Fruit fly (Drosophila melanogaster) whole organism, embryonic: ENCODE results near the gene Cpr66Cb.

Experiments used
- Abd-B ChIP-seq: fragments of 200-800 bp; sonication (Bioruptor generic); optimal IDR thresholded peaks from 2 replicates; lab custom pipeline; 2018; ENCODE audit warnings: missing biosample characterization, mild to moderate bottlenecking, missing genetic modification characterization, moderate library complexity
- Antp ChIP-seq: fragments of 200-800 bp; sonication (Bioruptor generic); optimal IDR thresholded peaks from 3 replicates; lab custom pipeline; 2016; ENCODE audit warnings: missing biosample characterization, missing genetic modification characterization
- BtbVII ChIP-seq: fragments of 200-800 bp; sonication (Bioruptor generic); optimal IDR thresholded peaks from 3 replicates; lab custom pipeline; 2017; ENCODE audit warnings: missing biosample characterization, mild to moderate bottlenecking, missing genetic modification characterization
- Bteb2 ChIP-seq: fragments of 200-800 bp; sonication (Bioruptor generic); optimal IDR thresholded peaks from 2 replicates; lab custom pipeline; 2016; ENCODE audit warnings: missing biosample characterization, missing genetic modification characterization
- CG10979 ChIP-seq: fragments of 200-800 bp; sonication (Bioruptor generic); optimal IDR thresholded peaks from 2 replicates; lab custom pipeline; 2018; ENCODE audit warnings: missing biosample characterization, mild to moderate bottlenecking, missing genetic modification characterization, moderate library complexity
- CG11560 ChIP-seq: fragments of 200-800 bp; sonication (Bioruptor generic); IDR thresholded peaks from 3 replicates; pipeline ENCODE4 v1.3.6; 2022; ENCODE audit warnings: missing biosample characterization, missing genetic modification characterization
- CG11723 ChIP-seq: fragments of 200-800 bp; sonication (Bioruptor generic); optimal IDR thresholded peaks from 2 replicates; lab custom pipeline; 2017; ENCODE audit warnings: missing biosample characterization, mild to moderate bottlenecking, missing genetic modification characterization
- CG13894 ChIP-seq: fragments of 200-800 bp; sonication (Bioruptor generic); optimal IDR thresholded peaks from 3 replicates; lab custom pipeline; 2018; ENCODE audit warnings: missing biosample characterization, mild to moderate bottlenecking, missing genetic modification characterization, moderate library complexity
- CG14014 ChIP-seq: fragments of 200-800 bp; sonication (Bioruptor generic); IDR thresholded peaks from 2 replicates; pipeline ENCODE4 v1.3.6; 2022; ENCODE audit warnings: missing biosample characterization, missing genetic modification characterization
- CG14441 ChIP-seq: fragments of 200-800 bp; sonication (Bioruptor generic); IDR thresholded peaks from 2 replicates; pipeline ENCODE4 v1.3.6; 2022; ENCODE audit warnings: missing biosample characterization, missing genetic modification characterization
- CG15479 ChIP-seq: fragments of 200-800 bp; sonication (Bioruptor generic); optimal IDR thresholded peaks from 3 replicates; lab custom pipeline; 2019; ENCODE audit warnings: missing biosample characterization, mild to moderate bottlenecking, missing genetic modification characterization, moderate library complexity
- CG15601 ChIP-seq: fragments of 200-800 bp; sonication (Bioruptor generic); optimal IDR thresholded peaks from 3 replicates; lab custom pipeline; 2019; ENCODE audit warnings: missing biosample characterization, mild to moderate bottlenecking, missing genetic modification characterization, moderate library complexity
- CG18599 ChIP-seq: fragments of 200-800 bp; sonication (Bioruptor generic); optimal IDR thresholded peaks from 3 replicates; lab custom pipeline; 2017; ENCODE audit warnings: missing biosample characterization, missing genetic modification characterization, mild to moderate bottlenecking, moderate library complexity, missing genetic modification reagents
- CG18619 ChIP-seq: fragments of 200-800 bp; sonication (Bioruptor generic); optimal IDR thresholded peaks from 3 replicates; lab custom pipeline; 2017; ENCODE audit warnings: missing biosample characterization, mild to moderate bottlenecking, missing genetic modification characterization
- CG2199 ChIP-seq: fragments of 200-800 bp; sonication (Bioruptor generic); IDR thresholded peaks from 3 replicates; pipeline ENCODE4 v1.3.6; 2022; ENCODE audit warnings: missing biosample characterization, missing genetic modification characterization
- CG33213 ChIP-seq: fragments of 200-800 bp; sonication (Bioruptor generic); optimal IDR thresholded peaks from 3 replicates; lab custom pipeline; 2016; ENCODE audit warnings: missing biosample characterization, missing genetic modification characterization
- CG3847 ChIP-seq: fragments of 200-800 bp; sonication (Bioruptor generic); IDR thresholded peaks from 2 replicates; pipeline ENCODE4 v1.3.6; 2022; ENCODE audit warnings: missing biosample characterization, missing genetic modification characterization
- CG4617 ChIP-seq: fragments of 200-800 bp; sonication (Bioruptor generic); optimal IDR thresholded peaks from 3 replicates; lab custom pipeline; 2016; ENCODE audit warnings: missing biosample characterization, missing genetic modification characterization, borderline replicate concordance
- CG6272 ChIP-seq: fragments of 200-800 bp; sonication (Bioruptor generic); IDR thresholded peaks from 2 replicates; pipeline ENCODE4 v1.3.6; 2022; ENCODE audit warnings: missing biosample characterization, missing genetic modification characterization
- CG7556 ChIP-seq: fragments of 200-800 bp; sonication (Bioruptor generic); optimal IDR thresholded peaks from 2 replicates; lab custom pipeline; 2017; ENCODE audit warnings: missing biosample characterization, mild to moderate bottlenecking, missing genetic modification characterization
- CG8388 ChIP-seq: fragments of 200-800 bp; sonication (Bioruptor generic); optimal IDR thresholded peaks from 2 replicates; lab custom pipeline; 2019; ENCODE audit warnings: missing biosample characterization, mild to moderate bottlenecking, missing genetic modification characterization, moderate library complexity
- CG8765 ChIP-seq: fragments of 200-800 bp; sonication (Bioruptor generic); IDR thresholded peaks from 2 replicates; pipeline ENCODE4 v1.3.6; 2022; ENCODE audit warnings: missing biosample characterization, missing genetic modification characterization
- CG9817 ChIP-seq: fragments of 200-800 bp; sonication (Bioruptor generic); optimal IDR thresholded peaks from 2 replicates; lab custom pipeline; 2018; ENCODE audit warnings: missing biosample characterization, mild to moderate bottlenecking, missing genetic modification characterization, moderate library complexity
- CTCF ChIP-seq: fragments of 200-800 bp; sonication (Bioruptor generic); optimal IDR thresholded peaks from 2 replicates; lab custom pipeline; 2017; ENCODE audit warnings: missing biosample characterization, mild to moderate bottlenecking, missing genetic modification characterization, moderate library complexity
- CoRest ChIP-seq: fragments of 200-800 bp; sonication (Bioruptor generic); optimal IDR thresholded peaks from 3 replicates; lab custom pipeline; 2018; ENCODE audit warnings: missing biosample characterization, mild to moderate bottlenecking, missing genetic modification characterization, moderate library complexity
- D ChIP-seq, 2 experiments: fragments of 200-800 bp in 1 of 2; fragments of >200 bp in 1 of 2; sonication (Bioruptor generic) in 1 of 2; optimal IDR thresholded peaks; 2 replicates in 1 of 2; 3 replicates in 1 of 2; lab custom pipeline; 2017; ENCODE audit warnings: mild to moderate bottlenecking in 1 of 2, missing biosample characterization in 1 of 2, missing genetic modification characterization in 1 of 2, missing genetic modification reagents in 1 of 2
- Dad ChIP-seq: fragments of 200-800 bp; sonication (Bioruptor generic); optimal IDR thresholded peaks from 3 replicates; lab custom pipeline; 2016; ENCODE audit warnings: missing biosample characterization, missing genetic modification characterization
- Hsf ChIP-seq: fragments of 200-800 bp; sonication (Bioruptor generic); optimal IDR thresholded peaks from 3 replicates; lab custom pipeline; 2016; ENCODE audit warnings: missing biosample characterization, missing genetic modification characterization
- Lhr ChIP-seq: fragments of 200-800 bp; sonication (Bioruptor generic); optimal IDR thresholded peaks from 3 replicates; lab custom pipeline; 2017; ENCODE audit warnings: mild to moderate bottlenecking, missing biosample characterization, missing genetic modification reagents, missing genetic modification characterization
- MTF-1 ChIP-seq: fragments of 200-800 bp; sonication (Bioruptor generic); optimal IDR thresholded peaks from 2 replicates; lab custom pipeline; 2018; ENCODE audit warnings: missing biosample characterization, mild to moderate bottlenecking, missing genetic modification characterization, borderline replicate concordance
- Med ChIP-seq: fragments of 200-800 bp; sonication (Bioruptor generic); peaks from one replicate; lab custom pipeline; 2016; ENCODE audit warnings: missing biosample characterization, missing genetic modification characterization, mild to moderate bottlenecking, inconsistent platforms, moderate library complexity
- Oli ChIP-seq: fragments of 200-800 bp; sonication (Bioruptor generic); optimal IDR thresholded peaks from 2 replicates; lab custom pipeline; 2018; ENCODE audit warnings: missing biosample characterization, mild to moderate bottlenecking, missing genetic modification characterization, moderate library complexity
- Rfx ChIP-seq: fragments of 200-800 bp; sonication (Bioruptor generic); IDR thresholded peaks from 2 replicates; pipeline ENCODE4 v1.3.6; 2022; ENCODE audit warnings: missing biosample characterization, missing genetic modification characterization
- Rx ChIP-seq: fragments of 200-800 bp; sonication (Bioruptor generic); IDR thresholded peaks from 2 replicates; pipeline ENCODE4 v1.3.6; 2022; ENCODE audit warnings: missing biosample characterization, missing genetic modification characterization
- Scr ChIP-seq: fragments of 200-800 bp; sonication (Bioruptor generic); IDR thresholded peaks from 2 replicates; pipeline ENCODE4 v1.3.6; 2022; ENCODE audit warnings: missing biosample characterization, missing genetic modification characterization; ENCODE audit not compliant: partially characterized antibody
- Taf1 ChIP-seq: fragments of 200-800 bp; sonication (Bioruptor generic); IDR thresholded peaks from 2 replicates; pipeline ENCODE4 v1.3.6; 2022; ENCODE audit warnings: missing biosample characterization, missing genetic modification characterization
- Tbp ChIP-seq: fragments of >200 bp; optimal IDR thresholded peaks from 2 replicates; lab custom pipeline; 2018; ENCODE audit warnings: missing biosample characterization, missing genetic modification characterization
- bcd ChIP-seq: fragments of 200-800 bp; sonication (Bioruptor generic); optimal IDR thresholded peaks from 2 replicates; lab custom pipeline; 2017; ENCODE audit warnings: missing biosample characterization, mild to moderate bottlenecking, missing genetic modification characterization
- bigmax ChIP-seq: fragments of 200-800 bp; sonication (Bioruptor generic); optimal IDR thresholded peaks from 2 replicates; lab custom pipeline; 2018; ENCODE audit warnings: missing biosample characterization, mild to moderate bottlenecking, missing genetic modification characterization
- bsh ChIP-seq, 2 experiments: fragments of 200-800 bp; sonication (Bioruptor generic); optimal IDR thresholded peaks; 2 replicates each; lab custom pipeline; 2017 to 2018; ENCODE audit warnings: mild to moderate bottlenecking in 2 of 2, missing biosample characterization in 2 of 2, missing genetic modification characterization in 2 of 2, moderate library complexity in 1 of 2
- cad ChIP-seq: fragments of >200 bp; optimal IDR thresholded peaks from 2 replicates; lab custom pipeline; 2017; ENCODE audit warnings: missing biosample characterization, missing genetic modification characterization
- dmrt11E ChIP-seq: fragments of 200-800 bp; sonication (Bioruptor generic); optimal IDR thresholded peaks from 3 replicates; lab custom pipeline; 2018; ENCODE audit warnings: missing biosample characterization, mild to moderate bottlenecking, missing genetic modification characterization, moderate library complexity
- ewg ChIP-seq: fragments of 200-800 bp; sonication (Bioruptor generic); optimal IDR thresholded peaks from 3 replicates; lab custom pipeline; 2017; ENCODE audit warnings: mild to moderate bottlenecking, missing biosample characterization, missing genetic modification reagents, missing genetic modification characterization
- gem ChIP-seq: fragments of 200-800 bp; sonication (Bioruptor generic); optimal IDR thresholded peaks from 2 replicates; lab custom pipeline; 2019; ENCODE audit warnings: missing biosample characterization, mild to moderate bottlenecking, missing genetic modification characterization, moderate library complexity
- kni ChIP-seq: fragments of 200-800 bp; sonication (Bioruptor generic); optimal IDR thresholded peaks from 3 replicates; lab custom pipeline; 2017; ENCODE audit warnings: mild to moderate bottlenecking, missing biosample characterization, missing genetic modification reagents, missing genetic modification characterization
- nerfin-2 ChIP-seq: fragments of 200-800 bp; sonication (Bioruptor generic); IDR thresholded peaks from 2 replicates; pipeline ENCODE4 v1.3.6; 2022; ENCODE audit warnings: missing biosample characterization, missing genetic modification characterization; ENCODE audit not compliant: partially characterized antibody
- ro ChIP-seq: fragments of 200-800 bp; sonication (Bioruptor generic); IDR thresholded peaks from 2 replicates; pipeline ENCODE4 v1.3.6; 2022; ENCODE audit warnings: missing biosample characterization, missing genetic modification characterization
- seq ChIP-seq: fragments of 200-800 bp; sonication (Bioruptor generic); IDR thresholded peaks from 2 replicates; pipeline ENCODE4 v1.3.6; 2022; ENCODE audit warnings: missing biosample characterization, missing genetic modification characterization
- sr ChIP-seq: fragments of 200-800 bp; sonication (Bioruptor generic); IDR thresholded peaks from 3 replicates; pipeline ENCODE4 v1.3.6; 2022; ENCODE audit warnings: missing biosample characterization, missing genetic modification characterization
- trh ChIP-seq: fragments of 200-800 bp; sonication (Bioruptor generic); optimal IDR thresholded peaks from 2 replicates; lab custom pipeline; 2016; ENCODE audit warnings: missing biosample characterization, missing genetic modification characterization
- twi ChIP-seq: fragments of 200-800 bp; optimal IDR thresholded peaks from 2 replicates; lab custom pipeline; 2019; ENCODE audit warnings: missing biosample characterization, mild to moderate bottlenecking, missing genetic modification characterization, moderate library complexity

Gene Cpr66Cb

DNA sequence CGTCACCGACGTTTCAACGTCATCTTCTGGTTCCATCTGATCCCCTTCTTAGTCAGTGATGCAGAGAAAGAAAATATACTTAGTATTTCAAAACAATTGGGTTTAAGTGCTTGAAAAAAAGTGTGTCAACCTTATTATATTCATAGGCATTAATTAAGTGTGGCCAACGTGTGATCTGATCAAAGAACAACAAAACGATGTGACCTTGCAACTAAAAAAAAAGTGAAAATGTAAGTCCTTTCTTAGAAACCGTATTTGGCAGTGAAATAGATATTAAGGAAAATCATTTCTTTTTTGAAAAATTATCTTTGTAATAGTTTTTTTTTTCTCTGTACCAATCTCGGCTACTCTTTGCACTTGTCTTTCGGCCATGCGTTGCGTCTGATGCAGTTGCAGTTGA, 48.6 kb downstream of the Cpr66Cb start:
- no peak for TF ChIP-seq nerfin-2 (GFP tag; lab: Robert Waterston, UW)
- TF ChIP-seq CG6272 (GFP tag; lab: Robert Waterston, UW) = no peak
- TF ChIP-seq Abd-B = no peak
- TF ChIP-seq CTCF (GFP tag; lab: Kevin White, UChicago) = no peak
- TF ChIP-seq Antp (GFP tag; lab: Kevin White, UChicago) = no peak
- TF ChIP-seq CG18619 (GFP tag; lab: Kevin White, UChicago) = no peak
- no peak for TF ChIP-seq Med (GFP tag; lab: Kevin White, UChicago)
- peak in 1 of 2 experiments; percentile 61 for TF ChIP-seq bsh (GFP tag; optimal IDR thresholded peaks at IDR 0.05; lab: Kevin White, UChicago)
- TF ChIP-seq CG18599 (GFP tag; lab: Kevin White, UChicago) = no peak
- no peak for TF ChIP-seq ro (GFP tag; lab: Robert Waterston, UW)
- no peak for TF ChIP-seq CG15479 (GFP tag; lab: Kevin White, UChicago)
- peak; percentile 1 for TF ChIP-seq CG15601 (tag; lab: Kevin White, UChicago)
- no peak for TF ChIP-seq BtbVII (GFP tag; lab: Kevin White, UChicago)
- no peak for TF ChIP-seq dmrt11E (tag; lab: Kevin White, UChicago)
- TF ChIP-seq CG8388 = peak; percentile 10
- peak; percentile 49 for TF ChIP-seq gem (tag; lab: Kevin White, UChicago)
- TF ChIP-seq CG8765 = no peak
- TF ChIP-seq bcd (GFP tag; lab: Kevin White, UChicago) = no peak
- no peak for TF ChIP-seq CG11560
- no peak for TF ChIP-seq CG33213 (GFP tag; lab: Kevin White, UChicago)
- no peak for TF ChIP-seq kni (GFP tag; lab: Kevin White, UChicago)
- TF ChIP-seq ewg (GFP tag; lab: Kevin White, UChicago) = no peak
- no peak for TF ChIP-seq Tbp
- TF ChIP-seq CG11723 (GFP tag; lab: Kevin White, UChicago) = no peak
- TF ChIP-seq CG4617 (GFP tag; lab: Kevin White, UChicago) = no peak
- TF ChIP-seq Scr (GFP tag; lab: Robert Waterston, UW) = no peak
- no peak for TF ChIP-seq sr (GFP tag; lab: Robert Waterston, UW)
- TF ChIP-seq Hsf (GFP tag; lab: Kevin White, UChicago) = no peak
- TF ChIP-seq twi = no peak
- TF ChIP-seq Rx = no peak
- TF ChIP-seq Taf1 (GFP tag; lab: Robert Waterston, UW) = no peak
- TF ChIP-seq trh (GFP tag; lab: Kevin White, UChicago) = no peak
- peak; percentile 56 for TF ChIP-seq CG10979 (tag; lab: Kevin White, UChicago)
- TF ChIP-seq CG13894 = no peak
- TF ChIP-seq cad = no peak
- TF ChIP-seq Oli (tag; lab: Kevin White, UChicago) = peak; percentile 25
- TF ChIP-seq D (optimal IDR thresholded peaks at IDR 0.05; lab: Kevin White, UChicago) = no peak
- peak; percentile 24 for TF ChIP-seq D (GFP tag; optimal IDR thresholded peaks at IDR 0.05; lab: Kevin White, UChicago)
- TF ChIP-seq CG14441 (GFP tag; lab: Robert Waterston, UW) = no peak
- TF ChIP-seq seq (GFP tag; lab: Robert Waterston, UW) = no peak
- TF ChIP-seq Lhr = peak; percentile 4
- TF ChIP-seq CG2199 (GFP tag; lab: Robert Waterston, UW) = no peak
- no peak for TF ChIP-seq CoRest
- TF ChIP-seq CG7556 (GFP tag; lab: Kevin White, UChicago) = no peak
- TF ChIP-seq MTF-1 (GFP tag; lab: Kevin White, UChicago) = no peak
- no peak for TF ChIP-seq CG9817 (tag; lab: Kevin White, UChicago)
- no peak for TF ChIP-seq CG3847
- no peak for TF ChIP-seq Bteb2 (GFP tag; lab: Kevin White, UChicago)
- no peak for TF ChIP-seq bigmax
- no peak for TF ChIP-seq Rfx
- no peak for TF ChIP-seq CG14014 (GFP tag; lab: Robert Waterston, UW)
- TF ChIP-seq Dad (GFP tag; lab: Kevin White, UChicago) = no peak
